Fruit fly (Drosophila melanogaster): ENCODE measurements around the gene muc.

muc gene

dm6 chr2L:7426326-7427066 is at the start of gene muc:
Gene muc (plus strand): TSS chr2L:7426866.
- no peak for TF ChIP-seq CrebA (GFP tag; optimal IDR thresholded peaks at IDR 0.05; ENCODE audit: borderline replicate concordance)
- TF ChIP-seq fru (GFP tag; optimal IDR thresholded peaks at IDR 0.05) = peak; percentile 46
- TF ChIP-seq Hr78 (GFP tag; optimal IDR thresholded peaks at IDR 0.05) = peak; percentile 49
- peak; percentile 36 for TF ChIP-seq sv (GFP tag; optimal IDR thresholded peaks at IDR 0.05)
- peak; percentile 28 for TF ChIP-seq h (GFP tag; optimal IDR thresholded peaks at IDR 0.05)
- peak; percentile 44 for TF ChIP-seq Hnf4 (GFP tag; optimal IDR thresholded peaks at IDR 0.05)
- TF ChIP-seq HLH106 (tag; optimal IDR thresholded peaks at IDR 0.05) = peak; percentile 62
- peak; percentile 54 for TF ChIP-seq brk (GFP tag; optimal IDR thresholded peaks at IDR 0.05)
- no peak for TF ChIP-seq tai (GFP tag; optimal IDR thresholded peaks at IDR 0.05)
- TF ChIP-seq Hr83 (GFP tag; optimal IDR thresholded peaks at IDR 0.05; ENCODE audit: poor library complexity, severe bottlenecking) = no peak
- TF ChIP-seq dmrt93B (GFP tag; optimal IDR thresholded peaks at IDR 0.05) = peak; percentile 30
- peak; percentile 93 for TF ChIP-seq N (GFP tag; optimal IDR thresholded peaks at IDR 0.05)
- peak; percentile 41 for TF ChIP-seq rgr (GFP tag; optimal IDR thresholded peaks at IDR 0.05)
- TF ChIP-seq Rel (GFP tag; optimal IDR thresholded peaks at IDR 0.05) = no peak
- TF ChIP-seq Rel (tag; optimal IDR thresholded peaks at IDR 0.05) = no peak
- TF ChIP-seq CG9705 (GFP tag; optimal IDR thresholded peaks at IDR 0.05) = peak; percentile 16
- no peak for TF ChIP-seq jim (GFP tag; optimal IDR thresholded peaks at IDR 0.05)
- no peak for TF ChIP-seq dl (GFP tag; optimal IDR thresholded peaks at IDR 0.05; ENCODE audit: insufficient read depth in 1 of 2, partially characterized antibody in 2 of 2)
- TF ChIP-seq foxo (GFP tag; optimal IDR thresholded peaks at IDR 0.05) = peak in 1 of 2 experiments; percentile 50
- TF ChIP-seq usp (GFP tag; optimal IDR thresholded peaks at IDR 0.05) = no peak
- TF ChIP-seq OdsH (GFP tag; optimal IDR thresholded peaks at IDR 0.05) = peak; percentile 2
- peak; percentile 80 for TF ChIP-seq woc (GFP tag; optimal IDR thresholded peaks at IDR 0.05)
- no peak for TF ChIP-seq psq (GFP tag; optimal IDR thresholded peaks at IDR 0.05)
- TF ChIP-seq Jra (GFP tag; optimal IDR thresholded peaks at IDR 0.05) = peak; percentile 61
- peak; percentile 34 for TF ChIP-seq ey (GFP tag; optimal IDR thresholded peaks at IDR 0.05)

dm6 chr2L:7377402-7377801 is 49.3 kb upstream of the muc start, which contains the start of gene ninaC:
Gene ninaC (plus strand): TSS chr2L:7377702.
- TF ChIP-seq CrebA (GFP tag; optimal IDR thresholded peaks at IDR 0.05; ENCODE audit: borderline replicate concordance) (no peak), br (GFP tag; optimal IDR thresholded peaks at IDR 0.05) (no peak)

DNA sequence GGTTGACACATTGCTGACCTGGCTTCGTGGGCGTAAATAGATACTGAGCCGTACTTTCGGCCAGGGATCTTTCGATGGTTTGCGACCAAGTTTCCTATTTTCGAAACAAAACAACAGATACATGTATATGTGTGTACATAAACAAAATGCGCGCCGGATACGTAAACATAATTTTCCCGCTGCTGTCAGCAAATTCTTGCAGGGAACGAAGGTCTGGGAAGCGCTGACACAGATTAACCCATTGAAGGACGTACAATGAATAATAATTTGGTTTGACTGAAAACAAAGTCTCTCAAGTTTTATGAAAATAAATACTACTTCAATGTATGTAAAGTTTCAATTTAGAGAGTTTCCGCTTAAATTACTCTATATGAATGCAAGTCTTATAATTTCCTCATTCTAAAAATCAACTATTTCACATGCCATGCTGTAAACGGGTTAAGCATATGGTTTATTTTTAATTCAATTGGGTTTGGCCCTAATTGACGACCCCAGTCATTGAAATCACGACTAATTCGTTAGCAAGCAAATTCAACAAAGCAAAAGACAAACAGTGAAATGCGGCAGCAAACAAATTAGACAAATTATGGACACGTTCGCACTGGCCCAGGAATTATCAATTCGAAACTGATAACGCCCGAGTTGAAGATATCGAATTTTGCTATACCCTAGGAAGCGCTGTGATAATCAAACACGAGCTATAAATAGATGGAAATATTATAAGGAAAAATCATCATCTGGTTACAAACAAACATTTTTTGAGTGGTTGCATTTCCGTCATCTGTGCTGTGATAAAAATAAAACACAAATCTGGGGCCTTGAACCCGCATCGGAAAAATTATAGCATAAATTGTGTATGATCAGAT is 39.9 kb upstream of the muc start:
- no peak for TF ChIP-seq Myc (optimal IDR thresholded peaks at IDR 0.05)
- TF ChIP-seq CG9705 (GFP tag; optimal IDR thresholded peaks at IDR 0.05) = no peak
- no peak for TF ChIP-seq jim (GFP tag; optimal IDR thresholded peaks at IDR 0.05)
- TF ChIP-seq N (GFP tag; optimal IDR thresholded peaks at IDR 0.05) = no peak
- no peak for TF ChIP-seq Hr78 (GFP tag; optimal IDR thresholded peaks at IDR 0.05)

- TF ChIP-seq foxo (GFP tag; optimal IDR thresholded peaks at IDR 0.05) (peak in 1 of 2 experiments; percentile 13), jim (GFP tag; optimal IDR thresholded peaks at IDR 0.05) (no peak), h (GFP tag; optimal IDR thresholded peaks at IDR 0.05) (peak; percentile 1), tai (GFP tag; optimal IDR thresholded peaks at IDR 0.05) (no peak), Dif (GFP tag; optimal IDR thresholded peaks at IDR 0.05; ENCODE audit: partially characterized antibody) (peak; percentile 10), Rel (GFP tag; optimal IDR thresholded peaks at IDR 0.05) (no peak), Rel (tag; optimal IDR thresholded peaks at IDR 0.05) (no peak), CG9705 (GFP tag; optimal IDR thresholded peaks at IDR 0.05) (no peak), brk (GFP tag; optimal IDR thresholded peaks at IDR 0.05) (no peak), Mio (GFP tag; optimal IDR thresholded peaks at IDR 0.05) (no peak), Hnf4 (GFP tag; optimal IDR thresholded peaks at IDR 0.05) (peak; percentile 14), HLH106 (tag; optimal IDR thresholded peaks at IDR 0.05) (peak; percentile 19), Myc (optimal IDR thresholded peaks at IDR 0.05) (peak; percentile 92)
These were observed 38.7 kb upstream of the muc start, which contains the start of the genes CG5149 and gudu for dm6 chr2L:7387813-7388558. Gene CG5149 (minus strand): TSS chr2L:7388253. Gene gudu (plus strand): TSS chr2L:7388508.
